Fruit fly (Drosophila melanogaster) S2 (cell line): ENCODE data around the gene Zip99C.

ENCODE experiments used
- CG8478 ChIP-seq: fragments of >200 bp; optimal IDR thresholded peaks from 2 replicates; lab custom pipeline; 2018
- CTCF ChIP-seq, 2 experiments: fragments of >200 bp; optimal IDR thresholded peaks; 2 replicates each; lab custom pipeline; 2018

dm6 chr3R:29903775-29904356 is 35.2 kb upstream of the Zip99C start, which contains the start of gene CG15517:
- TF ChIP-seq CG8478 (lab: Kevin White, UChicago) (no peak), CTCF (optimal IDR thresholded peaks at IDR 0.05; lab: Kevin White, UChicago) (peak; percentile 65 to 89)
